Worm (Caenorhabditis elegans): ENCODE measurements around the gene cept-1.

Gene cept-1

DNA sequence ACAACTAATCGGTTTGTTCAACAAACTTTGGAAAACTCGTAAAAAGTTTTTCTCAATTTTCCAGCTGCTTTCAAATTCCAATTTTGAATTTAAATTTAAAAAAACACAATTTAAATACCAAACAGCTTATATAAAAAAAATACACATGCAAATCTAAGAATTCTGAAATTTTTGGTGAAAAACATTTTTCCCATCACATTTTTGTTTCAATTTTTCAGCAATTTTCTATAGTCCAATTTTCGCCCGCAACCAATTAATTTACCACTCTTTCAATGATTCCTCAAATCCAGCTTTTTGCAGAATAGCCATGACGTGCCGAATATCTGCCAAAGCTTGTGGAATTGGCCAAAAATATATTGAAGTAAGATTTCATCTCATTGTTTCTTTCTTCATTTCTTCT lies at the start of gene cept-1:
Gene cept-1, plus strand, starts transcription at position 301 of the 400 bp plus-strand sequence.
- TF ChIP-seq unc-62 (GFP tag; optimal IDR thresholded peaks at IDR 0.05) (no peak), nhr-28 (tag; optimal IDR thresholded peaks at IDR 0.05) (no peak), zip-8 (tag; optimal IDR thresholded peaks at IDR 0.05) (no peak), unc-39 (tag; optimal IDR thresholded peaks at IDR 0.05) (no peak), nhr-237 (tag; optimal IDR thresholded peaks at IDR 0.05) (no peak), unc-120 (tag; optimal IDR thresholded peaks at IDR 0.05; ENCODE audit: poor library complexity, severe bottlenecking) (no peak), mls-2 (tag; optimal IDR thresholded peaks at IDR 0.05) (no peak), flh-1 (GFP tag; optimal IDR thresholded peaks at IDR 0.05) (no peak), ham-2 (GFP tag; optimal IDR thresholded peaks at IDR 0.05) (no peak), lin-32 (GFP tag; optimal IDR thresholded peaks at IDR 0.05) (no peak), nhr-12 (tag; optimal IDR thresholded peaks at IDR 0.05) (no peak), nhr-2 (tag; optimal IDR thresholded peaks at IDR 0.05) (no peak), ztf-11 (tag; optimal IDR thresholded peaks at IDR 0.05) (no peak), ceh-39 (tag; optimal IDR thresholded peaks at IDR 0.05) (no peak), M03D4.4 (tag; optimal IDR thresholded peaks at IDR 0.05) (no peak), drap-1 (GFP tag; optimal IDR thresholded peaks at IDR 0.05) (no peak), nhr-76 (tag; optimal IDR thresholded peaks at IDR 0.05) (no peak), elt-3 (tag; optimal IDR thresholded peaks at IDR 0.05) (no peak), lsy-2 (tag; optimal IDR thresholded peaks at IDR 0.05) (no peak)

DNA sequence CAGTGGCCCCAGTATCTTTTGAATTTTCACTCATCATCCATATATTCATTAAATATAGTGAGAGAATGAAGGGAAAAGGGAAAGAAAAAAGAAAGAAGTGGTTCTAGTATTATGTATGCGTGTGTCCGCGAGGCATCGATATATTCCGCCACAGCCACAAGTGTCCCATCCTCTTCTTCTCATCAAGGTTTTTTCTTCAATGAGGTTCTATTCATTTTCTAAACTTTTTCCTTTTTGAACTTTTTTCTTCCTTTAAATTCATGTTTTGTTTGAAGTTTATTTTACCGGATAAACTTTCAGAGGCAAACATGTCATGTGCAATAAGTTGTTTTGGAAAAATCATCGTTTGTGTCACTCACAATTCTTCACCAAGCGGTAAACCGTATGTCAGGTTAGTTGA lies 49.5 kb upstream of the cept-1 start, which contains the start of gene rgs-2:
Gene rgs-2, plus strand, starts transcription at position 301 of the 400 bp plus-strand sequence.
- TF ChIP-seq unc-120 (tag; optimal IDR thresholded peaks at IDR 0.05; ENCODE audit: poor library complexity, severe bottlenecking), result no peak
- no peak for TF ChIP-seq nhr-2 (tag; optimal IDR thresholded peaks at IDR 0.05)
- TF ChIP-seq blmp-1 (tag; optimal IDR thresholded peaks at IDR 0.05), result no peak
- no peak for TF ChIP-seq ham-2 (GFP tag; optimal IDR thresholded peaks at IDR 0.05)
- no peak for TF ChIP-seq zip-8 (tag; optimal IDR thresholded peaks at IDR 0.05)
- TF ChIP-seq ztf-11 (tag; optimal IDR thresholded peaks at IDR 0.05), result no peak
- no peak for TF ChIP-seq bed-3 (GFP tag; optimal IDR thresholded peaks at IDR 0.05)
- no peak for TF ChIP-seq lsy-2 (tag; optimal IDR thresholded peaks at IDR 0.05)
- no peak for TF ChIP-seq mls-2 (tag; optimal IDR thresholded peaks at IDR 0.05)
- TF ChIP-seq lin-13 (tag; optimal IDR thresholded peaks at IDR 0.05), result no peak
- no peak for TF ChIP-seq lin-32 (GFP tag; optimal IDR thresholded peaks at IDR 0.05)

DNA sequence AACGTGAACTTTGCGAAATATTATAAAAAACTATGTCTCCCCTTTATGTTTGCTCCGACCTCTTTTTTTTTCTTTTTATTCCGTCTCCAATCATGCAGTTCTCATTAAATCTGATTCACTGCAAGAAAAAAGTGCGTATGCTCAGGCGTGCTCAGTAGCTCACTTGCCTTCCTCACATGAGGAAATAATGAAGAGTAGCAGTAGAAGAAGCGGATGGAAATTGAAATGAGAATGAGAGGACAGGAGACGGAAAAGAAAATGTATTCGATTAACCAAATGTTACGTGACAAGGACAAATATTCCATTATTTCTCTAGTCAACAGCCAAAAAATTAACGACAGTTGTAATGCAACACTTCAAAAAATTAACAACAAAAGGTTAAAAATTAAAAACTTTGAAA lies 48.9 kb upstream of the cept-1 start:
- TF ChIP-seq ces-1 (GFP tag; optimal IDR thresholded peaks at IDR 0.05) (peak; percentile 54), bed-3 (GFP tag; optimal IDR thresholded peaks at IDR 0.05) (no peak)

DNA sequence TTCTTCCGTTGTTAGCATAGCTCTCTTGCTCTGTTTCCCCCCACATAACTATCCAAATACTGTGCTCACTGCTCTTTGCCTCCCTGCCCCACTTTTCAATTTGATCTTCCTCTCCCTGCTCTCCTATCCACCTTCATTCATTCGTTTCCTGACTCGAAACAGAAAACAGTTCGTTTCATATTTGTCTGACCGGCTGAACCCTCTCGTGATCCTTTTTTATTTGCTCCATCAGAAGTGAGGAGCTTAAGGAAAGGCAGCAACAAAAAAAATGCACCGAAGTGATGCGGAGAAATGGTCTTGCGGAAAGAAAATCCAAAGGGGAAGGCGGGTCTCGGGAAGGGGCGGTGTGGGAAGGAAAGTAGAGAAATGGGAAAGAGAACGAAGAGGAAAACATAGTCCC lies 40.4 kb upstream of the cept-1 start:
- TF ChIP-seq zip-8 (tag; optimal IDR thresholded peaks at IDR 0.05), result no peak
- TF ChIP-seq nhr-2 (tag; optimal IDR thresholded peaks at IDR 0.05), result no peak
- TF ChIP-seq nhr-12 (tag; optimal IDR thresholded peaks at IDR 0.05), result no peak
- no peak for TF ChIP-seq sem-2 (GFP tag; optimal IDR thresholded peaks at IDR 0.05)
- no peak for TF ChIP-seq cnd-1 (tag; optimal IDR thresholded peaks at IDR 0.05)
- no peak for TF ChIP-seq ceh-83 (GFP tag; optimal IDR thresholded peaks at IDR 0.05)
- no peak for TF ChIP-seq ztf-11 (tag; optimal IDR thresholded peaks at IDR 0.05)
- TF ChIP-seq bed-3 (GFP tag; optimal IDR thresholded peaks at IDR 0.05), result no peak
- no peak for TF ChIP-seq tbx-8 (GFP tag; optimal IDR thresholded peaks at IDR 0.05)
- no peak for TF ChIP-seq blmp-1 (tag; optimal IDR thresholded peaks at IDR 0.05)
- no peak for TF ChIP-seq snpc-4 (tag; optimal IDR thresholded peaks at IDR 0.05)
- no peak for TF ChIP-seq unc-39 (tag; optimal IDR thresholded peaks at IDR 0.05)
- no peak for TF ChIP-seq nhr-28 (tag; optimal IDR thresholded peaks at IDR 0.05)
- TF ChIP-seq ceh-39 (tag; optimal IDR thresholded peaks at IDR 0.05), result no peak

DNA sequence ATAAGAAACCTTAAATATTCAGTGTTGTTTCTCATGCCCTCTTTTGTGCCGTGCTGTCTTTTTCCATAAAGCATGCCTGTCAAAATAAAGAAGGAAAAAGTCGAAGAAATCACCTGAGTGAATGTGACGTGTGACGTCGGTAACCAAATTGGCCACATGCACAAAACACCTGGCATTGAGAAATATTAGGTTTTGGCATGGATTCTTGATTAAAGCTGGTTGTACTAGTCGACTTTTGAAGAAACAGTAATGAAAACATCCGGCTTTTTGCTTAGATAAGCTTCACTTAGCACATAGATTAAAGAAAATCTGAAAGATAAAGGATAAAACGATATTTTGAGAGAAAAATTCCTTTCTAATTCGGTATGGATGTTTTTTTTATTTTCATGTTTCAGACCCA lies 35.7 kb upstream of the cept-1 start:
- TF ChIP-seq lsy-2 (tag; optimal IDR thresholded peaks at IDR 0.05), result no peak
- no peak for TF ChIP-seq lin-32 (GFP tag; optimal IDR thresholded peaks at IDR 0.05)
- no peak for TF ChIP-seq unc-120 (tag; optimal IDR thresholded peaks at IDR 0.05; ENCODE audit: poor library complexity, severe bottlenecking)
- no peak for TF ChIP-seq sem-2 (GFP tag; optimal IDR thresholded peaks at IDR 0.05)
- no peak for TF ChIP-seq bed-3 (GFP tag; optimal IDR thresholded peaks at IDR 0.05)

DNA sequence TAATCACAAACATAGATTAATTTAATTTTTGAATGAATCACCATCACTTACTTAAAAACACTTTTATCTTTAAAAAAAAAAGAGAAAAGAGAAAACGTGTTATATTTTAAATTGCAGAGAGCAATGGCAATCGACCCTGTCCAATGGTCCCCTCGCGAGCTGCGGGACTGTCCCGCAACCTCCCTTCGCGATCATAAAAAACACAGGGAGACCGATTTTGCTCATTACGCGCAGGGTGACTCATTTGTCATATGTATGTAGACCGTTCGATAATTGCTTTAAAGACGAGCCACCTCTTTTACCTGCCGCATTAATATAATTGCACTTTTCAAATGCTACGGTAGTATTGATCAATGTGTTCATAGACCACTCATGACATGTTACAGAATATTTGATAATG lies 31.8 kb upstream of the cept-1 start:
- TF ChIP-seq drap-1 (GFP tag; optimal IDR thresholded peaks at IDR 0.05) (no peak), sem-2 (GFP tag; optimal IDR thresholded peaks at IDR 0.05) (no peak), blmp-1 (tag; optimal IDR thresholded peaks at IDR 0.05) (no peak), snpc-4 (tag; optimal IDR thresholded peaks at IDR 0.05) (no peak), mep-1 (tag; optimal IDR thresholded peaks at IDR 0.05) (no peak), mls-2 (tag; optimal IDR thresholded peaks at IDR 0.05) (no peak), ces-1 (GFP tag; optimal IDR thresholded peaks at IDR 0.05) (no peak)
